Fruit fly (Drosophila melanogaster) whole organism, embryonic: ENCODE data around the gene CG5853.
A peak's percentile ranks its signal among the peaks of the same experiment; 100 is the strongest.

Experiments used
- Abd-B ChIP-seq: fragments of 200-800 bp; sonication (Bioruptor generic); optimal IDR thresholded peaks from 2 replicates; lab custom pipeline; 2018; ENCODE audit warnings: missing biosample characterization, mild to moderate bottlenecking, missing genetic modification characterization, moderate library complexity
- CG10274 ChIP-seq: fragments of 200-800 bp; sonication (Bioruptor generic); optimal IDR thresholded peaks from 3 replicates; lab custom pipeline; 2017; ENCODE audit warnings: missing biosample characterization, mild to moderate bottlenecking, missing genetic modification characterization
- CG10321 ChIP-seq: fragments of 200-800 bp; sonication (Bioruptor generic); IDR thresholded peaks from 2 replicates; pipeline ENCODE4 v1.3.6; 2022; ENCODE audit warnings: missing biosample characterization, missing genetic modification characterization
- CG12236 ChIP-seq: fragments of 200-800 bp; sonication (Bioruptor generic); optimal IDR thresholded peaks from 2 replicates; lab custom pipeline; 2016; ENCODE audit warnings: missing biosample characterization, missing genetic modification characterization
- CG12299 ChIP-seq: fragments of 200-800 bp; sonication (Bioruptor generic); optimal IDR thresholded peaks from 2 replicates; lab custom pipeline; 2018; ENCODE audit warnings: missing biosample characterization, mild to moderate bottlenecking, missing genetic modification characterization
- CG12659 ChIP-seq: fragments of 200-800 bp; sonication (Bioruptor generic); optimal IDR thresholded peaks from 3 replicates; lab custom pipeline; 2017; ENCODE audit warnings: mild to moderate bottlenecking, missing biosample characterization, missing genetic modification reagents, missing genetic modification characterization
- CG13424 ChIP-seq: fragments of 200-800 bp; sonication (Bioruptor generic); optimal IDR thresholded peaks from 2 replicates; lab custom pipeline; 2019; ENCODE audit warnings: missing biosample characterization, mild to moderate bottlenecking, missing genetic modification characterization, moderate library complexity
- CG14014 ChIP-seq: fragments of 200-800 bp; sonication (Bioruptor generic); IDR thresholded peaks from 2 replicates; pipeline ENCODE4 v1.3.6; 2022; ENCODE audit warnings: missing biosample characterization, missing genetic modification characterization
- CG16779 ChIP-seq: fragments of 200-800 bp; sonication (Bioruptor generic); IDR thresholded peaks from 2 replicates; pipeline ENCODE4 v1.3.6; 2022; ENCODE audit warnings: missing biosample characterization, missing genetic modification characterization
- CG18619 ChIP-seq: fragments of 200-800 bp; sonication (Bioruptor generic); optimal IDR thresholded peaks from 3 replicates; lab custom pipeline; 2017; ENCODE audit warnings: missing biosample characterization, mild to moderate bottlenecking, missing genetic modification characterization
- CG42726 ChIP-seq: fragments of 200-800 bp; sonication (Bioruptor generic); IDR thresholded peaks from 2 replicates; pipeline ENCODE4 v1.3.6; 2022; ENCODE audit warnings: missing biosample characterization, missing genetic modification characterization; ENCODE audit not compliant: partially characterized antibody
- CG4282 ChIP-seq: fragments of 200-800 bp; sonication (Bioruptor generic); optimal IDR thresholded peaks from 2 replicates; lab custom pipeline; 2016; ENCODE audit warnings: missing biosample characterization, missing genetic modification characterization
- CG4854 ChIP-seq: fragments of 200-800 bp; sonication (Bioruptor generic); optimal IDR thresholded peaks from 2 replicates; lab custom pipeline; 2016; ENCODE audit warnings: missing biosample characterization, missing genetic modification characterization, inconsistent platforms
- CG5953 ChIP-seq: fragments of 200-800 bp; sonication (Bioruptor generic); IDR thresholded peaks from 2 replicates; pipeline ENCODE4 v1.3.6; 2022; ENCODE audit warnings: missing biosample characterization, missing genetic modification characterization
- CG6654 ChIP-seq: fragments of 200-800 bp; sonication (Bioruptor generic); optimal IDR thresholded peaks from 2 replicates; lab custom pipeline; 2017; ENCODE audit warnings: missing biosample characterization, mild to moderate bottlenecking, missing genetic modification characterization
- CG6689 ChIP-seq: fragments of 200-800 bp; sonication (Bioruptor generic); IDR thresholded peaks from 2 replicates; pipeline ENCODE4 v1.3.6; 2022; ENCODE audit warnings: missing biosample characterization, missing genetic modification characterization
- CG6813 ChIP-seq: fragments of 200-800 bp; sonication (Bioruptor generic); optimal IDR thresholded peaks from 2 replicates; lab custom pipeline; 2017; ENCODE audit warnings: missing biosample characterization, missing genetic modification characterization, mild to moderate bottlenecking, moderate library complexity, missing genetic modification reagents
- CG8388 ChIP-seq: fragments of 200-800 bp; sonication (Bioruptor generic); optimal IDR thresholded peaks from 2 replicates; lab custom pipeline; 2019; ENCODE audit warnings: missing biosample characterization, mild to moderate bottlenecking, missing genetic modification characterization, moderate library complexity
- CG9727 ChIP-seq: fragments of 200-800 bp; sonication (Bioruptor generic); optimal IDR thresholded peaks from 3 replicates; lab custom pipeline; 2017; ENCODE audit warnings: missing biosample characterization, mild to moderate bottlenecking, missing genetic modification characterization
- CG9876 ChIP-seq: fragments of 200-800 bp; sonication (Bioruptor generic); optimal IDR thresholded peaks from 2 replicates; lab custom pipeline; 2016; ENCODE audit warnings: missing biosample characterization, missing genetic modification characterization
- Deaf1 ChIP-seq: fragments of 200-800 bp; optimal IDR thresholded peaks from 3 replicates; lab custom pipeline; 2019; ENCODE audit warnings: missing biosample characterization, mild to moderate bottlenecking, missing genetic modification characterization, moderate library complexity
- Doc2 ChIP-seq: fragments of 200-800 bp; sonication (Bioruptor generic); IDR thresholded peaks from 2 replicates; pipeline ENCODE4 v1.3.6; 2022; ENCODE audit warnings: missing biosample characterization, missing genetic modification characterization
- Ets65A ChIP-seq: fragments of 200-800 bp; sonication (Bioruptor generic); peaks from one replicate; lab custom pipeline; 2016; ENCODE audit warnings: missing biosample characterization, missing genetic modification characterization
- H2.0 ChIP-seq: fragments of 200-800 bp; sonication (Bioruptor generic); IDR thresholded peaks from 2 replicates; pipeline ENCODE4 v1.3.6; 2022; ENCODE audit warnings: missing biosample characterization, missing genetic modification characterization
- MESR4 ChIP-seq: fragments of 200-800 bp; sonication (Bioruptor generic); optimal IDR thresholded peaks from 2 replicates; lab custom pipeline; 2018; ENCODE audit warnings: missing biosample characterization, mild to moderate bottlenecking, missing genetic modification characterization, moderate library complexity
- Mrtf ChIP-seq: fragments of 200-800 bp; sonication (Bioruptor generic); IDR thresholded peaks from 3 replicates; pipeline ENCODE4 v1.3.6; 2022; ENCODE audit warnings: missing biosample characterization, missing genetic modification characterization
- Myb ChIP-seq: fragments of 200-800 bp; sonication (Bioruptor generic); optimal IDR thresholded peaks from 2 replicates; lab custom pipeline; 2016; ENCODE audit warnings: missing biosample characterization, missing genetic modification characterization
- NK7.1 ChIP-seq: fragments of 200-800 bp; sonication (Bioruptor generic); optimal IDR thresholded peaks from 3 replicates; lab custom pipeline; 2016; ENCODE audit warnings: missing biosample characterization, missing genetic modification characterization
- Oaz ChIP-seq: fragments of 200-800 bp; sonication (Bioruptor generic); IDR thresholded peaks from 2 replicates; pipeline ENCODE4 v1.3.6; 2022; ENCODE audit warnings: missing biosample characterization, missing genetic modification characterization
- Sox100B ChIP-seq: fragments of 200-800 bp; sonication (Bioruptor generic); optimal IDR thresholded peaks from 3 replicates; lab custom pipeline; 2018; ENCODE audit warnings: missing biosample characterization, mild to moderate bottlenecking, missing genetic modification characterization
- Sry-δ ChIP-seq: fragments of 200-800 bp; sonication (Bioruptor generic); optimal IDR thresholded peaks from 2 replicates; lab custom pipeline; 2016; ENCODE audit warnings: missing biosample characterization, missing genetic modification characterization
- ash1 ChIP-seq: fragments of 200-800 bp; sonication (Bioruptor generic); optimal IDR thresholded peaks from 2 replicates; lab custom pipeline; 2018; ENCODE audit warnings: missing biosample characterization, mild to moderate bottlenecking, missing genetic modification characterization
- bbx ChIP-seq: fragments of 200-800 bp; sonication (Bioruptor generic); IDR thresholded peaks from 2 replicates; pipeline ENCODE4 v1.3.6; 2022; ENCODE audit warnings: missing biosample characterization, missing genetic modification characterization; ENCODE audit not compliant: partially characterized antibody
- bigmax ChIP-seq: fragments of 200-800 bp; sonication (Bioruptor generic); optimal IDR thresholded peaks from 2 replicates; lab custom pipeline; 2018; ENCODE audit warnings: missing biosample characterization, mild to moderate bottlenecking, missing genetic modification characterization
- btn ChIP-seq: fragments of 200-800 bp; sonication (Bioruptor generic); optimal IDR thresholded peaks from 2 replicates; lab custom pipeline; 2016; ENCODE audit warnings: missing biosample characterization, missing genetic modification characterization
- dpn ChIP-seq, 2 experiments: fragments of 200-800 bp; sonication (Bioruptor generic); optimal IDR thresholded peaks; 3 replicates each; lab custom pipeline; 2016; ENCODE audit warnings: missing biosample characterization in 2 of 2, missing genetic modification characterization in 2 of 2
- fd102C ChIP-seq: fragments of 200-800 bp; sonication (Bioruptor generic); optimal IDR thresholded peaks from 2 replicates; lab custom pipeline; 2018; ENCODE audit warnings: missing biosample characterization, mild to moderate bottlenecking, missing genetic modification characterization, moderate library complexity
- grau ChIP-seq: fragments of 200-800 bp; optimal IDR thresholded peaks from 3 replicates; lab custom pipeline; 2019; ENCODE audit warnings: missing biosample characterization, mild to moderate bottlenecking, missing genetic modification characterization, moderate library complexity
- hb ChIP-seq: fragments of 200-800 bp; sonication (Bioruptor generic); IDR thresholded peaks from 3 replicates; pipeline ENCODE4 v1.3.6; 2022; ENCODE audit warnings: missing biosample characterization, missing genetic modification characterization; ENCODE audit not compliant: partially characterized antibody
- lab ChIP-seq: fragments of 200-800 bp; sonication (Bioruptor generic); optimal IDR thresholded peaks from 3 replicates; lab custom pipeline; 2017; ENCODE audit warnings: missing biosample characterization, missing genetic modification characterization, mild to moderate bottlenecking, moderate library complexity, missing genetic modification reagents
- lbe ChIP-seq: fragments of 200-800 bp; sonication (Bioruptor generic); optimal IDR thresholded peaks from 2 replicates; lab custom pipeline; 2016; ENCODE audit warnings: missing biosample characterization, mild to moderate bottlenecking, missing genetic modification characterization
- prd ChIP-seq, 3 experiments: fragments of >200 bp in 2 of 3; fragments of 200-800 bp in 1 of 3; sonication (Bioruptor generic) in 1 of 3; optimal IDR thresholded peaks in 2 of 3; IDR thresholded peaks in 1 of 3; 2 replicates in 2 of 3; 3 replicates in 1 of 3; pipeline versions ENCODE4 v1.3.6 to Lab custom; 2017 to 2022; ENCODE audit warnings: missing biosample characterization in 1 of 3, missing genetic modification characterization in 1 of 3
- scrt ChIP-seq: fragments of 200-800 bp; sonication (Bioruptor generic); optimal IDR thresholded peaks from 2 replicates; lab custom pipeline; 2018; ENCODE audit warnings: missing biosample characterization, mild to moderate bottlenecking, missing genetic modification characterization, moderate library complexity
- sr ChIP-seq: fragments of 200-800 bp; sonication (Bioruptor generic); IDR thresholded peaks from 3 replicates; pipeline ENCODE4 v1.3.6; 2022; ENCODE audit warnings: missing biosample characterization, missing genetic modification characterization
- wdn ChIP-seq: fragments of 200-800 bp; sonication (Bioruptor generic); IDR thresholded peaks from 2 replicates; pipeline ENCODE4 v1.3.6; 2022; ENCODE audit warnings: missing biosample characterization, missing genetic modification characterization
- zen2 ChIP-seq: fragments of 200-800 bp; sonication (Bioruptor generic); IDR thresholded peaks from 3 replicates; pipeline ENCODE4 v1.3.6; 2022; ENCODE audit warnings: missing biosample characterization, missing genetic modification characterization; ENCODE audit not compliant: partially characterized antibody
- zfh1 ChIP-seq: fragments of 200-800 bp; sonication (Bioruptor generic); IDR thresholded peaks from 3 replicates; pipeline ENCODE4 v1.3.6; 2022; ENCODE audit warnings: missing biosample characterization, missing genetic modification characterization

Gene CG5853

DNA sequence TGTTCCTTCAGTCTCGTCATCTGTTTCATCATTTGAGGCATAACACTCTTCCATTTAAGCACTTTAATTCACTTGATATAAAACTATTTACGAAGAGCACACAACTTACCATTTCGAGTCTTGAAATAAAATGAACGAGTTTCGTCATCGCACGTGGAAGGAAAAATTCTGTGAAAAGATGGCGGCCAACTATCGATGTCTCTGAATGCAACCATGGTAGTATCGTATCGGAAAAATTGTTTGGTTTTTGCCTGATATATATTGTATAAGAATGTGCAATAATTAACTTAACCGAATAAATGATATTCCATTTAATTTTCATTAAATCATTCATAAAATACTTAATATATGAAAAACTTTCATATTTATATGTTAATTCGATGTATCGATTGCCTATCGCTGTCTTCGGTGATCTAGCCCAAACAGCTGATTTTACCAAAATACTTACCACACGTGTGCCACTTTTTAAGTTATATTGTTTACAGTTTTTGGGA is 52.5 kb downstream of the CG5853 start, which contains the start of gene Bka (continued):
- TF ChIP-seq zen2 (GFP tag; lab: Robert Waterston, UW) (peak; percentile 92), zfh1 (GFP tag; lab: Robert Waterston, UW) (no peak), CG12659 (GFP tag; lab: Kevin White, UChicago) (peak; percentile 89), CG5953 (GFP tag; lab: Robert Waterston, UW) (no peak), Deaf1 (peak; percentile 66), CG6654 (GFP tag; lab: Kevin White, UChicago) (no peak), fd102C (GFP tag; lab: Kevin White, UChicago) (no peak), CG6813 (GFP tag; lab: Kevin White, UChicago) (no peak), CG6689 (GFP tag; lab: Robert Waterston, UW) (no peak), bbx (GFP tag; lab: Robert Waterston, UW) (peak; percentile 95), H2.0 (GFP tag; lab: Robert Waterston, UW) (no peak)
- TF ChIP-seq, all 482 proteins: peak for 231

- TF ChIP-seq Ets65A (GFP tag; lab: Kevin White, UChicago) (peak; percentile 70), lbe (GFP tag; lab: Kevin White, UChicago) (no peak), bigmax (GFP tag; lab: Kevin White, UChicago) (peak; percentile 91), CG16779 (GFP tag; lab: Robert Waterston, UW) (0 out of 2 replicates have a peak, but pooled peaks have one; percentile 22), CG42726 (GFP tag; lab: Robert Waterston, UW) (no peak), grau (tag; lab: Kevin White, UChicago) (no peak)
Observed at dm6 chr2L:9894193-9894592, 53.3 kb downstream of the CG5853 start.

- TF ChIP-seq ash1 (GFP tag; lab: Kevin White, UChicago), result no peak
- no peak for TF ChIP-seq CG9876
- TF ChIP-seq CG12299 (tag; lab: Kevin White, UChicago), result no peak
- no peak for TF ChIP-seq CG12236 (GFP tag; lab: Kevin White, UChicago)
- TF ChIP-seq dpn (GFP tag; optimal IDR thresholded peaks at IDR 0.05; lab: Kevin White, UChicago), result no peak
- TF ChIP-seq CG13424 (tag; lab: Kevin White, UChicago), result no peak
- no peak for TF ChIP-seq NK7.1
- TF ChIP-seq Sry-δ (GFP tag; lab: Kevin White, UChicago), result peak; percentile 72
- TF ChIP-seq Oaz, result no peak
- TF ChIP-seq zfh1 (GFP tag; lab: Robert Waterston, UW), result no peak
- TF ChIP-seq Doc2 (GFP tag; lab: Robert Waterston, UW), result no peak
- TF ChIP-seq Mrtf (GFP tag; lab: Robert Waterston, UW), result no peak
- no peak for TF ChIP-seq lab (GFP tag; lab: Kevin White, UChicago)
- TF ChIP-seq CG9727 (GFP tag; lab: Kevin White, UChicago), result no peak
- no peak for TF ChIP-seq wdn (GFP tag; lab: Robert Waterston, UW)
- no peak for TF ChIP-seq CG10274
- no peak for TF ChIP-seq CG8388 (GFP tag; lab: Kevin White, UChicago)
- no peak for TF ChIP-seq prd (optimal IDR thresholded peaks at IDR 0.05; lab: Kevin White, UChicago)
- TF ChIP-seq prd (GFP tag; IDR thresholded peaks at IDR 0.05; lab: Robert Waterston, UW), result no peak
- TF ChIP-seq CG10321, result no peak
- TF ChIP-seq btn (GFP tag; lab: Kevin White, UChicago), result no peak
- no peak for TF ChIP-seq CG4854 (GFP tag; lab: Kevin White, UChicago)
- no peak for TF ChIP-seq CG14014 (GFP tag; lab: Robert Waterston, UW)
- TF ChIP-seq Abd-B (GFP tag; lab: Kevin White, UChicago), result no peak
- TF ChIP-seq MESR4 (GFP tag; lab: Kevin White, UChicago), result peak; percentile 52
- peak; percentile 37 for TF ChIP-seq Myb (GFP tag; lab: Kevin White, UChicago)
- TF ChIP-seq CG18619 (GFP tag; lab: Kevin White, UChicago), result no peak
- no peak for TF ChIP-seq Sox100B
- TF ChIP-seq bbx (GFP tag; lab: Robert Waterston, UW), result peak; percentile 60; the same call in 1 of the 2 replicates
- TF ChIP-seq CG4282 (GFP tag; lab: Kevin White, UChicago), result no peak
- no peak for TF ChIP-seq hb (GFP tag; lab: Robert Waterston, UW)
- TF ChIP-seq scrt (GFP tag; lab: Kevin White, UChicago), result no peak
- TF ChIP-seq sr, result no peak
Observed at dm6 chr2L:9893183-9893582, 54.3 kb downstream of the CG5853 start, which contains the start of gene mtDNA-helicase. TSS of gene mtDNA-helicase (minus strand) at chr2L:9893446.
